Worm (Caenorhabditis elegans): ENCODE results near the gene bus-8A.

ce11 chrX:5447381-5447780, 45.3 kb upstream of the bus-8A start:
- TF ChIP-seq tbx-37 (GFP tag; conservative IDR thresholded peaks at IDR 0.05): no peak
- no peak for TF ChIP-seq ceh-36 (tag; optimal IDR thresholded peaks at IDR 0.05)
- no peak for TF ChIP-seq hmbx-1 (tag; optimal IDR thresholded peaks at IDR 0.05)
- TF ChIP-seq ceh-13 (GFP tag; optimal IDR thresholded peaks at IDR 0.05): no peak
- TF ChIP-seq ama-1 (optimal IDR thresholded peaks at IDR 0.05): no peak

All from whole organism, early embryonic.